Worm (Caenorhabditis elegans) whole organism, dauer: ENCODE measurements around the gene H03A11.13.

Experiments
- unc-62 ChIP-seq: sonication (generic microtip); optimal IDR thresholded peaks from 2 replicates; lab custom pipeline; 2017; ENCODE audit warnings: missing biosample characterization, missing genetic modification reagents, missing genetic modification characterization

Gene H03A11.13

DNA sequence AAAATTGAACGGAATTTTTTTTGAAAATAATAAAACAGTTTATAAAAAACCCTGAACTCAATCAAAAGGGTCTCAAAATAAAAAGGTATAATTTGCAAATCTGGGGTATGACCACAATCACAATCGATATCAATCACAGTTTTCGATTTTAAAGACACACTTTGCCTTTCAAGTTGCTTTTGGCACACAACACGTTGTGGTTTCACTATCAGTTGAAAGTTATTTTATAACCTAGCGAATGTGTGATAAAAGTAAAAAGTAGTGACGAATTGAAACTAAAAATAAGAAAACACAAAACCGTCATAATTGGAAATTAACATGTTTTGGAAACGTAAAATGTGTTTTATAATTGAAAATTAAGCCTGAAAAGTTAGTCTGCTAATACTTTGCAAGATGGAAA, 45.3 kb downstream of the H03A11.13 start:
- no peak for TF ChIP-seq unc-62 (GFP tag; lab: Kevin White, UChicago)

DNA sequence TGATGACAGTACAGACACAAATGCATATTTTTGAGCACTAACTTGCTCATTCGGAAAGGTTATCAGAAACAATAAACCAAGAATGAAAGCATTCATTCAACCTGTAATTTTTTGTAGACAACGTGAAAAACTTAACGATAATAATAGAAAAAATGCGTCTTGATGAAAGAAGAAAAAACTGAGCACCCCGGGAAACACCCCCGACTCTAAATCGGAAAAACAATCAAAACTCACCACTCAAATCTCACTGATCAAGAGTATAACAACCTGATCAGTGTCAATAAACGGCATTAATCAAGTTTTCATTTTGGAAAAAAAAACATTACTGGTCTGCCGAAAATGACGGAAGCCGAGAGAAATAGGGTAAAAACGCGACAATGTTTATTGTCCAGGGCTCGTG, 46.9 kb downstream of the H03A11.13 start, which contains the start of gene T10B10.8:
T10B10.8 (minus strand) TSS at position 101 of the 400 bp plus-strand sequence.
- TF ChIP-seq unc-62 (GFP tag; lab: Kevin White, UChicago): no peak

DNA sequence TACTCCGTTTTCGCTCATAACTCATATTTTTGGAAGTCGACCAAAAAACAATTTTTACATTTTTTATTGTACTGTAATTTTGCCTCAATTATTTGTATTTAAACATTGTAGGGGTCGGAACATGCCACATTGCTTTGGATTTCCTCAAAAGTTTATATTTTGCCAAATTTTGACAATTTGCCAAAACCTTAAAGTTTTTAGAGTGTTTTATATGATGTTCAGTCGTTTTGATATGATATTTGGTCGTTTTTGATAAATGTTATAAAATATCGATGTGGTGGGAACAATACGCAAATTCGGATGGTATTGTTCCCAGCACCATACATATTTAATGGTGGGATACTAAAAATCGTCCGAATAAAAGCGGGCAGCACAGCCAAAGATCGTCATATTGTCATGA, 48.9 kb downstream of the H03A11.13 start, which contains the start of gene T10B10.9:
T10B10.9 (plus strand) TSS at position 301 of the 400 bp plus-strand sequence.
- TF ChIP-seq unc-62 (GFP tag; lab: Kevin White, UChicago): no peak
